Worm (Caenorhabditis elegans) whole organism, L4 larva: ENCODE results near the gene T28B11.1.
A peak's percentile ranks its signal among the peaks of the same experiment; 100 is the strongest.

Source experiments
- D1046.2 ChIP-seq: fragments of 200-800 bp; sonication (Bioruptor generic); IDR thresholded peaks from 2 replicates; pipeline ENCODE4 v1.3.6; 2022; ENCODE audit warnings: missing genetic modification characterization, missing compliant biosample characterization
- F26F4.8 ChIP-seq: fragments of 200-800 bp; sonication (Bioruptor generic); conservative IDR thresholded peaks from 2 replicates; pipeline ENCODE4 v1.3.6; 2022; ENCODE audit warnings: missing genetic modification characterization, missing compliant biosample characterization
- aha-1 ChIP-seq: fragments of 150-350 bp; peaks from one replicate; lab custom pipeline; 2014; ENCODE audit warnings: missing biosample characterization, missing genetic modification characterization
- aly-2 ChIP-seq: sonication (generic microtip); optimal IDR thresholded peaks from 2 replicates; lab custom pipeline; 2018; ENCODE audit warnings: missing biosample characterization, missing genetic modification characterization
- ama-1 ChIP-seq: fragments of 150-350 bp; optimal IDR thresholded peaks from 2 replicates; lab custom pipeline; 2014; ENCODE audit warnings: inconsistent platforms, mixed read lengths
- arid-1 ChIP-seq: fragments of 200-800 bp; sonication (Bioruptor generic); conservative IDR thresholded peaks from 2 replicates; pipeline ENCODE4 v1.3.6; 2022; ENCODE audit warnings: missing genetic modification reagents, missing genetic modification characterization, missing compliant biosample characterization
- ceh-28 ChIP-seq: fragments of 150-350 bp; optimal IDR thresholded peaks from 2 replicates; lab custom pipeline; 2014; ENCODE audit warnings: missing biosample characterization, missing genetic modification reagents, missing genetic modification characterization
- ceh-32 ChIP-seq: sonication (generic microtip); optimal IDR thresholded peaks from 2 replicates; lab custom pipeline; 2016; ENCODE audit warnings: mild to moderate bottlenecking, missing genetic modification characterization, missing compliant biosample characterization; ENCODE audit not compliant: poor library complexity
- cey-2 ChIP-seq: sonication (generic microtip); optimal IDR thresholded peaks from 3 replicates; lab custom pipeline; 2017; ENCODE audit warnings: missing genetic modification characterization, mild to moderate bottlenecking, missing compliant biosample characterization, antibody characterized with exemption, borderline replicate concordance; ENCODE audit not compliant: insufficient read depth
- ctbp-1 ChIP-seq: fragments of 200-800 bp; sonication (Bioruptor generic); IDR thresholded peaks from 2 replicates; pipeline ENCODE4 v1.3.6; 2022; ENCODE audit warnings: missing genetic modification reagents, missing genetic modification characterization, missing compliant biosample characterization
- daf-16 ChIP-seq, 3 experiments: sonication (generic microtip); optimal IDR thresholded peaks; 2 replicates each; lab custom pipeline; 2016 to 2017; ENCODE audit warnings: missing genetic modification characterization in 3 of 3, missing genetic modification reagents in 3 of 3, mild to moderate bottlenecking in 2 of 3, missing compliant biosample characterization in 2 of 3, missing biosample characterization in 1 of 3, moderate library complexity in 1 of 3
- dmd-9 ChIP-seq: fragments of 200-800 bp; sonication (Bioruptor generic); IDR thresholded peaks from 2 replicates; pipeline ENCODE4 v1.3.6; 2022; ENCODE audit warnings: missing genetic modification reagents, missing genetic modification characterization, missing compliant biosample characterization
- dpl-1 ChIP-seq: fragments of 150-350 bp; optimal IDR thresholded peaks from 2 replicates; lab custom pipeline; 2014; ENCODE audit warnings: missing biosample characterization, missing genetic modification reagents, missing genetic modification characterization
- duxl-1 ChIP-seq: sonication (generic microtip); optimal IDR thresholded peaks from 2 replicates; lab custom pipeline; 2016; ENCODE audit warnings: mild to moderate bottlenecking, missing genetic modification characterization, moderate library complexity, missing compliant biosample characterization; ENCODE audit not compliant: poor library complexity
- egl-27 ChIP-seq: sonication (generic microtip); optimal IDR thresholded peaks from 3 replicates; lab custom pipeline; 2017; ENCODE audit warnings: missing biosample characterization, missing genetic modification reagents, missing genetic modification characterization
- hif-1 ChIP-seq, 2 experiments: sonication (generic microtip); optimal IDR thresholded peaks; 2 replicates each; lab custom pipeline; 2016 to 2017; ENCODE audit warnings: missing compliant biosample characterization in 2 of 2, missing genetic modification characterization in 2 of 2, missing genetic modification reagents in 2 of 2, missing genotype in 2 of 2, mild to moderate bottlenecking in 1 of 2
- hlh-11 ChIP-seq: fragments of 200-800 bp; sonication (Bioruptor generic); optimal IDR thresholded peaks from 2 replicates; lab custom pipeline; 2018; ENCODE audit warnings: mild to moderate bottlenecking, missing genetic modification characterization, missing compliant biosample characterization
- hlh-30 ChIP-seq: sonication (generic microtip); optimal IDR thresholded peaks from 2 replicates; lab custom pipeline; 2017; ENCODE audit warnings: antibody characterized with exemption, mild to moderate bottlenecking, missing genetic modification characterization, missing compliant biosample characterization; ENCODE audit not compliant: insufficient read depth
- jun-1 ChIP-seq: fragments of 150-350 bp; optimal IDR thresholded peaks from 2 replicates; lab custom pipeline; 2014; ENCODE audit warnings: missing biosample characterization, missing genetic modification reagents, missing genetic modification characterization
- lin-1 ChIP-seq: fragments of 200-800 bp; sonication (Bioruptor generic); IDR thresholded peaks from 2 replicates; pipeline ENCODE4 v1.3.6; 2022; ENCODE audit warnings: missing genetic modification reagents, missing genetic modification characterization, missing compliant biosample characterization
- lin-13 ChIP-seq: fragments of 150-350 bp; optimal IDR thresholded peaks from 2 replicates; lab custom pipeline; 2014; ENCODE audit warnings: missing biosample characterization, missing genetic modification reagents, missing genetic modification characterization
- lin-29 ChIP-seq: fragments of 200-800 bp; sonication (Bioruptor generic); IDR thresholded peaks from 2 replicates; pipeline ENCODE4 v1.3.6; 2022; ENCODE audit warnings: missing genetic modification reagents, missing genetic modification characterization, missing compliant biosample characterization
- mdt-29 ChIP-seq: fragments of 200-800 bp; sonication (Bioruptor generic); IDR thresholded peaks from 2 replicates; pipeline ENCODE4 v1.3.6; 2022; ENCODE audit warnings: missing genetic modification reagents, missing genetic modification characterization, missing compliant biosample characterization
- mxl-2 ChIP-seq: fragments of 200-800 bp; sonication (Bioruptor generic); conservative IDR thresholded peaks from 2 replicates; pipeline ENCODE4 v1.3.6; 2022; ENCODE audit warnings: missing genetic modification reagents, missing genetic modification characterization, missing compliant biosample characterization
- nhr-111 ChIP-seq: fragments of 200-800 bp; sonication (Bioruptor generic); optimal IDR thresholded peaks from 2 replicates; lab custom pipeline; 2018; ENCODE audit warnings: mild to moderate bottlenecking, missing genetic modification characterization, missing compliant biosample characterization
- nhr-25 ChIP-seq: sonication (generic microtip); optimal IDR thresholded peaks from 2 replicates; lab custom pipeline; 2017; ENCODE audit warnings: missing genetic modification characterization, mild to moderate bottlenecking, missing compliant biosample characterization, antibody characterized with exemption, moderate library complexity, borderline replicate concordance; ENCODE audit not compliant: insufficient read depth
- nhr-42 ChIP-seq: fragments of 200-800 bp; sonication (Bioruptor generic); IDR thresholded peaks from 2 replicates; pipeline ENCODE4 v1.3.6; 2022; ENCODE audit warnings: missing genetic modification characterization, missing compliant biosample characterization
- php-3 ChIP-seq: fragments of 200-800 bp; sonication (Bioruptor generic); IDR thresholded peaks from 2 replicates; pipeline ENCODE4 v1.3.6; 2022; ENCODE audit warnings: missing genetic modification reagents, missing genetic modification characterization, missing compliant biosample characterization
- pqm-1 ChIP-seq: sonication (generic microtip); optimal IDR thresholded peaks from 2 replicates; lab custom pipeline; 2017; ENCODE audit warnings: missing biosample characterization, missing genetic modification characterization
- rbr-2 ChIP-seq: sonication (generic microtip); optimal IDR thresholded peaks from 2 replicates; lab custom pipeline; 2016; ENCODE audit warnings: missing genotype, missing genetic modification characterization, missing compliant biosample characterization
- saeg-2 ChIP-seq: fragments of 200-800 bp; sonication (Bioruptor generic); IDR thresholded peaks from 2 replicates; pipeline ENCODE4 v1.3.6; 2022; ENCODE audit warnings: missing genetic modification reagents, missing genetic modification characterization, missing compliant biosample characterization
- sdz-12 ChIP-seq: fragments of 200-800 bp; sonication (Bioruptor generic); optimal IDR thresholded peaks from 2 replicates; lab custom pipeline; 2018; ENCODE audit warnings: mild to moderate bottlenecking, missing genetic modification characterization, missing compliant biosample characterization
- set-16 ChIP-seq: fragments of 200-800 bp; sonication (Bioruptor generic); IDR thresholded peaks from 2 replicates; pipeline ENCODE4 v1.3.6; 2022; ENCODE audit warnings: missing genetic modification reagents, missing genetic modification characterization, missing compliant biosample characterization
- snpc-4 ChIP-seq: fragments of 150-350 bp; optimal IDR thresholded peaks from 2 replicates; lab custom pipeline; 2014; ENCODE audit warnings: missing biosample characterization, missing genetic modification characterization
- zag-1 ChIP-seq: fragments of 150-350 bp; optimal IDR thresholded peaks from 2 replicates; lab custom pipeline; 2014; ENCODE audit warnings: missing biosample characterization, missing genetic modification characterization
- zfp-2 ChIP-seq: sonication (generic microtip); optimal IDR thresholded peaks from 2 replicates; lab custom pipeline; 2016; ENCODE audit warnings: mild to moderate bottlenecking, missing genetic modification characterization, missing compliant biosample characterization
- zfp-3 ChIP-seq: fragments of 200-800 bp; sonication (Bioruptor generic); conservative IDR thresholded peaks from 2 replicates; pipeline ENCODE4 v1.3.6; 2022; ENCODE audit warnings: missing genetic modification reagents, missing genetic modification characterization, missing compliant biosample characterization
- ztf-11 ChIP-seq: fragments of 150-350 bp; optimal IDR thresholded peaks from 2 replicates; lab custom pipeline; 2014; ENCODE audit warnings: missing biosample characterization, missing genetic modification characterization

Gene T28B11.1

DNA sequence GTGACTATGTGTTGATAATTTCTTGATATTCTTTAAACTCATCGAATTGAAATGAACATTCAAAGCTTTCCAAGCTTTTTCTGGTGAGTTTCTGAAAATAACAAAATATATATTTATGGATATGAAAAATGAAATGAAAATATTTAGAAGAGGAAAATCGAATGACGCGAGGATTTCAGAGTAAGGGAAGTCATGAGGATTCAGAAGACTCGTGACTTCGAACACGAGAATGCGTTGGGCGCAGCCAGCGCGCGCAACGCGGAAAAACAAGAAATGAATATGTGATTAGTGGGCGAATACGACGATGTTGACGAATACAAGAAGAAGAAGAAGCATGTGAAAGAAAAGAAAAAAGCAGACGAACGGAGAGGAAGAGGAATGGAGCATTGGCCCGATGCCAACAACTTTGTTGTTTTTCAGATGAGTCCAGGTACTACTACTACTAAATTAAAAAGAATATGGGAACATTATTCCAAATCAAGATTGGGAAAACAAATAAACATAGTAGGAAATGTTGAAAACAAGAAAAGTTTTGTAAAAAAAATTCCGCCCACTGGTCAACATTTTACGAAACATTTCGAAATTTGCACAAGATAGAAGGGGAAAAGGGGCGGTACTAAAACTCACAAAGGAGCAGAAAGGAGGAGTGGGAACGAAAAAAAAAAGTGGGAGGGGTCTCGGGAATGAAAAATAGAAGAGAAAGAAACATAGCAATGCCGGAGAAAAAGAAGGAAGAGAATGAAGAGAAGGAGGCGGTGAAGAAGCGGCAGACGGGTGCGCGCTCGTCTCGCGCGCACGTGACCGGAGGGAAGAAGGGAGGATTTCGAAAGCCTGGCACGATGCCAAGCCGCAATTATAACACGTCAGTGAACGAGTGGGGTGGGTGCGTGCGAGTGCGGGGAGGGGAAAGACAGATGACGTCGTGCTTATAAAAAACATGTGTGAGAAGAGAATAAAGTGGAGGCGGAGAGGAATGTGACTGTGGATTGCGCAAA lies 16.8 kb downstream of the T28B11.1 start (continued):
- TF ChIP-seq rbr-2 (tag; lab: Kevin White, UChicago) (peak; percentile 79), aly-2 (tag; lab: Kevin White, UChicago) (no peak), snpc-4 (tag; lab: Kevin White, UChicago) (peak; percentile 65), hlh-30 (tag; lab: Kevin White, UChicago) (peak; percentile 98), zfp-2 (peak; percentile 46), ceh-32 (tag; lab: Kevin White, UChicago) (peak; percentile 71), lin-29 (GFP tag; lab: Robert Waterston, UW) (peak; percentile 87), ama-1 (lab: Kevin White, UChicago) (no peak), zfp-3 (GFP tag; lab: Robert Waterston, UW) (peak; percentile 66; the same call in 1 of the 2 replicates), dmd-9 (peak; percentile 73; the same call in 1 of the 2 replicates), lin-13 (peak; percentile 46), php-3 (GFP tag; lab: Robert Waterston, UW) (peak; percentile 76), saeg-2 (GFP tag; lab: Robert Waterston, UW) (peak; percentile 92), aha-1 (tag; lab: Kevin White, UChicago) (peak; percentile 100), duxl-1 (tag; lab: Kevin White, UChicago) (no peak), arid-1 (peak; percentile 75), zag-1 (tag; lab: Kevin White, UChicago) (peak; percentile 15), ctbp-1 (GFP tag; lab: Robert Waterston, UW) (peak; percentile 99), dpl-1 (peak; percentile 63), nhr-42 (GFP tag; lab: Robert Waterston, UW) (peak; percentile 82), hif-1 (tag; optimal IDR thresholded peaks at IDR 0.05; lab: Kevin White, UChicago) (peak in 1 of 2 experiments; percentile 96), nhr-25 (tag; lab: Kevin White, UChicago) (peak; percentile 59), sdz-12 (GFP tag; lab: Kevin White, UChicago) (no peak), hlh-11 (tag; lab: Kevin White, UChicago) (peak; percentile 99), set-16 (peak; percentile 100), mxl-2 (GFP tag; lab: Robert Waterston, UW) (peak; percentile 86), D1046.2 (GFP tag; lab: Robert Waterston, UW) (0 out of 2 replicates have a peak, but pooled peaks have one; percentile 67), F26F4.8 (GFP tag; lab: Robert Waterston, UW) (no peak), cey-2 (no peak), nhr-111 (GFP tag; lab: Kevin White, UChicago) (no peak), daf-16 (GFP tag; optimal IDR thresholded peaks at IDR 0.05; lab: Kevin White, UChicago) (peak in 1 of 2 experiments; percentile 39), daf-16 (tag; optimal IDR thresholded peaks at IDR 0.05; lab: Kevin White, UChicago) (no peak), jun-1 (tag; lab: Kevin White, UChicago) (peak; percentile 31), pqm-1 (no peak), lin-1 (peak; percentile 87), ztf-11 (tag; lab: Kevin White, UChicago) (no peak), mdt-29 (GFP tag; lab: Robert Waterston, UW) (peak; percentile 69), egl-27 (tag; lab: Kevin White, UChicago) (no peak), ceh-28 (tag; lab: Kevin White, UChicago) (no peak)
